Fruit fly (Drosophila melanogaster) whole organism, embryonic: ENCODE measurements around the gene CG11562.

ENCODE experiments used
- Blimp-1 ChIP-seq: fragments of 200-800 bp; sonication (Bioruptor generic); optimal IDR thresholded peaks from 3 replicates; lab custom pipeline; 2018; ENCODE audit warnings: missing biosample characterization, missing genetic modification characterization, mild to moderate bottlenecking, moderate library complexity, missing genetic modification reagents
- Opbp ChIP-seq: fragments of 200-800 bp; sonication (Bioruptor generic); IDR thresholded peaks from 3 replicates; pipeline ENCODE4 v1.3.6; 2022; ENCODE audit warnings: missing biosample characterization, missing genetic modification characterization; ENCODE audit not compliant: partially characterized antibody
- TFAM ChIP-seq: fragments of 200-800 bp; sonication (Bioruptor generic); optimal IDR thresholded peaks from 2 replicates; lab custom pipeline; 2017; ENCODE audit warnings: missing biosample characterization, missing genetic modification characterization, inconsistent platforms

dm6 chr2L:309812-310431 is 17.7 kb downstream of the CG11562 start:
- TF ChIP-seq Blimp-1 (GFP tag; lab: Kevin White, UChicago) (no peak), TFAM (GFP tag; lab: Kevin White, UChicago) (no peak), Opbp (GFP tag; lab: Robert Waterston, UW) (no peak)
